Fruit fly (Drosophila melanogaster) whole organism, prepupa: ENCODE measurements around the gene CG3184.

Experiments used
- CG6808 ChIP-seq: fragments of 200-800 bp; sonication (Bioruptor generic); optimal IDR thresholded peaks from 3 replicates; lab custom pipeline; 2017; ENCODE audit warnings: missing biosample characterization, missing genetic modification characterization, mild to moderate bottlenecking, moderate library complexity, missing genetic modification reagents
- Eip78C ChIP-seq: fragments of 200-800 bp; sonication (Bioruptor generic); peaks from one replicate; lab custom pipeline; 2016; ENCODE audit warnings: missing biosample characterization, missing genetic modification characterization
- dsx ChIP-seq: fragments of 200-800 bp; optimal IDR thresholded peaks from 3 replicates; lab custom pipeline; 2019; ENCODE audit warnings: missing biosample characterization, mild to moderate bottlenecking, missing genetic modification characterization, moderate library complexity; ENCODE audit not compliant: poor library complexity, severe bottlenecking

DNA sequence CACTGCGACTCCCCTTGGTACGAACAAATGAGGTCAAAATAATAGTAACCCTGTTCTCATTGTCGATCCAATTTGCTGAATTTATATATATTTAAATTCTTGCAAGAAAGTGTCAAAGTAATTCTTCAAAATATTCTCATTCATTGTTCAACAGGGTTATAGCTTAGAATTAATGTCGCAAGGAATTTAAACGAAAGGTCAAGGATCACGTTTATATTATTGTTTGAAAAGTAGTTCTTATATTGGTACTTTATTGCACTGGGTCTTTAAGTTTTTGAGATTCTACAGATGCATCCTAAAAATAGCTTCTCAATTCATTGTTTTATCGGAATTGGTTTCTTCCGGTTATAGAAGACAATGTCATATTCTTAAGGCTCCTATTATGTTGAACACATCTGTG, 15.4 kb upstream of the CG3184 start:
- TF ChIP-seq CG6808 (GFP tag; lab: Kevin White, UChicago) (peak; percentile 52), dsx (no peak), Eip78C (GFP tag; lab: Kevin White, UChicago) (peak; percentile 70)
